Fruit fly (Drosophila melanogaster) whole organism, embryonic: Measurements from ENCODE around the gene nmo.
A peak's percentile ranks its signal among the peaks of the same experiment; 100 is the strongest.

Source experiments
- BEAF-32 ChIP-seq: fragments of 200-800 bp; sonication (Bioruptor generic); optimal IDR thresholded peaks from 3 replicates; lab custom pipeline; 2017; ENCODE audit warnings: missing biosample characterization, missing genetic modification characterization, mild to moderate bottlenecking, moderate library complexity, missing genetic modification reagents
- CG10147 ChIP-seq: fragments of 200-800 bp; sonication (Bioruptor generic); optimal IDR thresholded peaks from 2 replicates; lab custom pipeline; 2019; ENCODE audit warnings: missing biosample characterization, mild to moderate bottlenecking, missing genetic modification characterization, moderate library complexity
- CG11456 ChIP-seq: fragments of 200-800 bp; sonication (Bioruptor generic); IDR thresholded peaks from 3 replicates; pipeline ENCODE4 v1.3.6; 2022; ENCODE audit warnings: missing biosample characterization, missing genetic modification characterization
- CG11723 ChIP-seq: fragments of 200-800 bp; sonication (Bioruptor generic); optimal IDR thresholded peaks from 2 replicates; lab custom pipeline; 2017; ENCODE audit warnings: missing biosample characterization, mild to moderate bottlenecking, missing genetic modification characterization
- CG12659 ChIP-seq: fragments of 200-800 bp; sonication (Bioruptor generic); optimal IDR thresholded peaks from 3 replicates; lab custom pipeline; 2017; ENCODE audit warnings: mild to moderate bottlenecking, missing biosample characterization, missing genetic modification reagents, missing genetic modification characterization
- CG13296 ChIP-seq: fragments of 200-800 bp; sonication (Bioruptor generic); optimal IDR thresholded peaks from 3 replicates; lab custom pipeline; 2018; ENCODE audit warnings: missing biosample characterization, mild to moderate bottlenecking, missing genetic modification characterization
- CG13424 ChIP-seq: fragments of 200-800 bp; sonication (Bioruptor generic); optimal IDR thresholded peaks from 2 replicates; lab custom pipeline; 2019; ENCODE audit warnings: missing biosample characterization, mild to moderate bottlenecking, missing genetic modification characterization, moderate library complexity
- CG13894 ChIP-seq: fragments of 200-800 bp; sonication (Bioruptor generic); optimal IDR thresholded peaks from 3 replicates; lab custom pipeline; 2018; ENCODE audit warnings: missing biosample characterization, mild to moderate bottlenecking, missing genetic modification characterization, moderate library complexity
- CG14050 ChIP-seq: fragments of 200-800 bp; sonication (Bioruptor generic); IDR thresholded peaks from 3 replicates; pipeline ENCODE4 v1.3.6; 2022; ENCODE audit warnings: missing biosample characterization, missing genetic modification characterization
- CG1603 ChIP-seq: fragments of 200-800 bp; sonication (Bioruptor generic); optimal IDR thresholded peaks from 2 replicates; lab custom pipeline; 2019; ENCODE audit warnings: missing biosample characterization, mild to moderate bottlenecking, missing genetic modification characterization, moderate library complexity
- CG16815 ChIP-seq: fragments of 200-800 bp; sonication (Bioruptor generic); optimal IDR thresholded peaks from 3 replicates; lab custom pipeline; 2017; ENCODE audit warnings: missing biosample characterization, mild to moderate bottlenecking, missing genetic modification characterization
- CG2875 ChIP-seq: fragments of 200-800 bp; sonication (Bioruptor generic); optimal IDR thresholded peaks from 2 replicates; lab custom pipeline; 2017; ENCODE audit warnings: missing biosample characterization, mild to moderate bottlenecking, missing genetic modification characterization, missing genetic modification reagents
- CG30431 ChIP-seq: fragments of 200-800 bp; sonication (Bioruptor generic); optimal IDR thresholded peaks from 2 replicates; lab custom pipeline; 2017; ENCODE audit warnings: missing biosample characterization, missing genetic modification characterization
- CG32772 ChIP-seq: fragments of 200-800 bp; sonication (Bioruptor generic); IDR thresholded peaks from 2 replicates; pipeline ENCODE4 v1.3.6; 2022; ENCODE audit warnings: missing biosample characterization, missing genetic modification characterization
- CG34224 ChIP-seq: fragments of 200-800 bp; sonication (Bioruptor generic); IDR thresholded peaks from 3 replicates; pipeline ENCODE4 v1.3.6; 2022; ENCODE audit warnings: missing biosample characterization, missing genetic modification characterization; ENCODE audit not compliant: partially characterized antibody
- CG34376 ChIP-seq: fragments of 200-800 bp; sonication (Bioruptor generic); optimal IDR thresholded peaks from 2 replicates; lab custom pipeline; 2018; ENCODE audit warnings: missing biosample characterization, mild to moderate bottlenecking, missing genetic modification characterization
- CG4404 ChIP-seq: fragments of 200-800 bp; sonication (Bioruptor generic); IDR thresholded peaks from 2 replicates; pipeline ENCODE4 v1.3.6; 2022; ENCODE audit warnings: missing biosample characterization, missing genetic modification characterization
- CG6683 ChIP-seq: fragments of 200-800 bp; sonication (Bioruptor generic); optimal IDR thresholded peaks from 2 replicates; lab custom pipeline; 2017; ENCODE audit warnings: missing biosample characterization, mild to moderate bottlenecking, missing genetic modification characterization, missing genetic modification reagents
- CG8290 ChIP-seq, 3 experiments: fragments of 200-800 bp; sonication (Bioruptor generic); optimal IDR thresholded peaks; 2 replicates each; lab custom pipeline; 2016 to 2019; ENCODE audit warnings: missing biosample characterization in 3 of 3, missing genetic modification characterization in 3 of 3, mild to moderate bottlenecking in 2 of 3, moderate library complexity in 1 of 3
- CG8765 ChIP-seq: fragments of 200-800 bp; sonication (Bioruptor generic); IDR thresholded peaks from 2 replicates; pipeline ENCODE4 v1.3.6; 2022; ENCODE audit warnings: missing biosample characterization, missing genetic modification characterization
- Dad ChIP-seq: fragments of 200-800 bp; sonication (Bioruptor generic); optimal IDR thresholded peaks from 3 replicates; lab custom pipeline; 2016; ENCODE audit warnings: missing biosample characterization, missing genetic modification characterization
- Dip2 ChIP-seq: fragments of 200-800 bp; sonication (Bioruptor generic); IDR thresholded peaks from 2 replicates; pipeline ENCODE4 v1.3.6; 2022; ENCODE audit warnings: missing biosample characterization, missing genetic modification characterization
- Elba2 ChIP-seq: fragments of 200-800 bp; sonication (Bioruptor generic); optimal IDR thresholded peaks from 3 replicates; lab custom pipeline; 2016; ENCODE audit warnings: missing biosample characterization, missing genetic modification characterization
- Gug ChIP-seq: fragments of 200-800 bp; sonication (Bioruptor generic); IDR thresholded peaks from 4 replicates; pipeline ENCODE4 v1.3.6; 2022; ENCODE audit warnings: missing biosample characterization, missing genetic modification characterization
- H15 ChIP-seq: fragments of 200-800 bp; sonication (Bioruptor generic); IDR thresholded peaks from 3 replicates; pipeline ENCODE4 v1.3.6; 2022; ENCODE audit warnings: missing biosample characterization, missing genetic modification characterization
- HLHmδ ChIP-seq: fragments of 200-800 bp; sonication (Bioruptor generic); optimal IDR thresholded peaks from 2 replicates; lab custom pipeline; 2018; ENCODE audit warnings: missing biosample characterization, mild to moderate bottlenecking, missing genetic modification characterization, moderate library complexity
- Med ChIP-seq: fragments of 200-800 bp; sonication (Bioruptor generic); peaks from one replicate; lab custom pipeline; 2016; ENCODE audit warnings: missing biosample characterization, missing genetic modification characterization, mild to moderate bottlenecking, inconsistent platforms, moderate library complexity
- Nf-YC ChIP-seq: fragments of 200-800 bp; optimal IDR thresholded peaks from 3 replicates; lab custom pipeline; 2019; ENCODE audit warnings: missing biosample characterization, mild to moderate bottlenecking, missing genetic modification characterization, moderate library complexity
- PHDP ChIP-seq: fragments of 200-800 bp; sonication (Bioruptor generic); optimal IDR thresholded peaks from 3 replicates; lab custom pipeline; 2018; ENCODE audit warnings: missing biosample characterization, mild to moderate bottlenecking, missing genetic modification characterization, moderate library complexity
- Pdp1 ChIP-seq, 2 experiments: fragments of 200-800 bp; sonication (Bioruptor generic); optimal IDR thresholded peaks; 3 replicates each; lab custom pipeline; 2016; ENCODE audit warnings: missing biosample characterization in 2 of 2, missing genetic modification characterization in 2 of 2, mild to moderate bottlenecking in 1 of 2, moderate library complexity in 1 of 2
- Rfx ChIP-seq: fragments of 200-800 bp; sonication (Bioruptor generic); IDR thresholded peaks from 2 replicates; pipeline ENCODE4 v1.3.6; 2022; ENCODE audit warnings: missing biosample characterization, missing genetic modification characterization
- Side ChIP-seq: fragments of 200-800 bp; sonication (Bioruptor generic); optimal IDR thresholded peaks from 2 replicates; lab custom pipeline; 2016; ENCODE audit warnings: missing biosample characterization, missing genetic modification characterization
- Sry-β ChIP-seq: fragments of 200-800 bp; sonication (Bioruptor generic); optimal IDR thresholded peaks from 2 replicates; lab custom pipeline; 2018; ENCODE audit warnings: missing biosample characterization, mild to moderate bottlenecking, missing genetic modification characterization, moderate library complexity
- Stat92E ChIP-seq, 3 experiments: fragments of >200 bp in 2 of 3; fragments of 200-800 bp in 1 of 3; sonication (Bioruptor generic) in 1 of 3; optimal IDR thresholded peaks; 2 replicates each; lab custom pipeline; 2017 to 2019; ENCODE audit warnings: missing biosample characterization in 3 of 3, missing genetic modification characterization in 3 of 3, mild to moderate bottlenecking in 1 of 3, moderate library complexity in 1 of 3
- Xbp1 ChIP-seq: fragments of 200-800 bp; sonication (Bioruptor generic); optimal IDR thresholded peaks from 3 replicates; lab custom pipeline; 2016; ENCODE audit warnings: missing biosample characterization, mild to moderate bottlenecking, missing genetic modification characterization
- Xrp1 ChIP-seq: fragments of 200-800 bp; sonication (Bioruptor generic); IDR thresholded peaks from 2 replicates; pipeline ENCODE4 v1.3.6; 2022; ENCODE audit warnings: missing biosample characterization, missing genetic modification characterization
- ara ChIP-seq: fragments of 200-800 bp; sonication (Bioruptor generic); IDR thresholded peaks from 2 replicates; pipeline ENCODE4 v1.3.6; 2022; ENCODE audit warnings: missing biosample characterization, missing genetic modification characterization
- ato ChIP-seq: fragments of 200-800 bp; sonication (Bioruptor generic); IDR thresholded peaks from 2 replicates; pipeline ENCODE4 v1.3.6; 2022; ENCODE audit warnings: missing biosample characterization, missing genetic modification characterization; ENCODE audit not compliant: partially characterized antibody
- bowl ChIP-seq: fragments of 200-800 bp; sonication (Bioruptor generic); IDR thresholded peaks from 2 replicates; pipeline ENCODE4 v1.3.6; 2022; ENCODE audit warnings: missing biosample characterization, missing genetic modification characterization
- chinmo ChIP-seq: fragments of 200-800 bp; sonication (Bioruptor generic); IDR thresholded peaks from 4 replicates; pipeline ENCODE4 v1.3.6; 2022; ENCODE audit warnings: missing biosample characterization, missing genetic modification characterization; ENCODE audit not compliant: partially characterized antibody
- cwo ChIP-seq: fragments of 200-800 bp; sonication (Bioruptor generic); optimal IDR thresholded peaks from 3 replicates; lab custom pipeline; 2017; ENCODE audit warnings: missing biosample characterization, missing genetic modification characterization, mild to moderate bottlenecking, moderate library complexity, missing genetic modification reagents
- emc ChIP-seq: fragments of 200-800 bp; sonication (Bioruptor generic); optimal IDR thresholded peaks from 2 replicates; lab custom pipeline; 2016; ENCODE audit warnings: missing biosample characterization, missing genetic modification characterization
- grn ChIP-seq: fragments of 200-800 bp; sonication (Bioruptor generic); optimal IDR thresholded peaks from 3 replicates; lab custom pipeline; 2017; ENCODE audit warnings: missing biosample characterization, missing genetic modification characterization
- jigr1 ChIP-seq: fragments of 200-800 bp; sonication (Bioruptor generic); IDR thresholded peaks from 3 replicates; pipeline ENCODE4 v1.3.6; 2022; ENCODE audit warnings: missing biosample characterization, missing genetic modification characterization
- kah ChIP-seq: fragments of 200-800 bp; sonication (Bioruptor generic); optimal IDR thresholded peaks from 2 replicates; lab custom pipeline; 2018; ENCODE audit warnings: missing biosample characterization, mild to moderate bottlenecking, missing genetic modification characterization
- kay ChIP-seq: fragments of 200-800 bp; sonication (Bioruptor generic); optimal IDR thresholded peaks from 2 replicates; lab custom pipeline; 2016; ENCODE audit warnings: missing biosample characterization, missing genetic modification characterization
- sc ChIP-seq, 3 experiments: fragments of >200 bp in 2 of 3; fragments of 200-800 bp in 1 of 3; sonication (Bioruptor generic) in 1 of 3; optimal IDR thresholded peaks; 2 replicates in 2 of 3; 3 replicates in 1 of 3; lab custom pipeline; 2017; ENCODE audit warnings: mild to moderate bottlenecking in 1 of 3, missing biosample characterization in 1 of 3, missing genetic modification characterization in 1 of 3, missing genetic modification reagents in 1 of 3
- sr ChIP-seq: fragments of 200-800 bp; sonication (Bioruptor generic); IDR thresholded peaks from 3 replicates; pipeline ENCODE4 v1.3.6; 2022; ENCODE audit warnings: missing biosample characterization, missing genetic modification characterization
- ttk ChIP-seq: fragments of 200-800 bp; sonication (Bioruptor generic); IDR thresholded peaks from 2 replicates; pipeline ENCODE4 v2.1.2; 2022; ENCODE audit warnings: missing biosample characterization, missing genetic modification characterization
- wdn ChIP-seq: fragments of 200-800 bp; sonication (Bioruptor generic); IDR thresholded peaks from 2 replicates; pipeline ENCODE4 v1.3.6; 2022; ENCODE audit warnings: missing biosample characterization, missing genetic modification characterization

nmo gene

dm6 chr3L:8096106-8096558 lies 117.3 kb downstream of the nmo start (continued):
- TF ChIP-seq CG4404, result peak; percentile 88
- no peak for TF ChIP-seq CG1603
- TF ChIP-seq CG16815 (GFP tag; lab: Kevin White, UChicago), result peak; percentile 88
- peak; percentile 92; the same call in 3 of the 4 replicates for TF ChIP-seq Gug
- TF ChIP-seq CG13424 (tag; lab: Kevin White, UChicago), result peak; percentile 95
- no peak for TF ChIP-seq ato
- TF ChIP-seq ara (GFP tag; lab: Robert Waterston, UW), result peak; percentile 69
- TF ChIP-seq Elba2 (GFP tag; lab: Kevin White, UChicago), result no peak
- TF ChIP-seq BEAF-32 (GFP tag; lab: Kevin White, UChicago), result peak; percentile 17
- peak; percentile 83 for TF ChIP-seq kay (GFP tag; lab: Kevin White, UChicago)
- peak; percentile 98 for TF ChIP-seq Med
- peak; percentile 77 for TF ChIP-seq CG30431 (GFP tag; lab: Kevin White, UChicago)
- TF ChIP-seq sc (optimal IDR thresholded peaks at IDR 0.05; lab: Kevin White, UChicago), result no peak
- peak; percentile 64 for TF ChIP-seq sc (GFP tag; optimal IDR thresholded peaks at IDR 0.05; lab: Kevin White, UChicago)
- peak; percentile 84 for TF ChIP-seq Dad
- TF ChIP-seq Nf-YC (tag; lab: Kevin White, UChicago), result peak; percentile 88
- peak; percentile 61; the same call in 1 of the 2 replicates for TF ChIP-seq CG8765 (GFP tag; lab: Robert Waterston, UW)
- peak in 1 of 3 experiments; percentile 83 for TF ChIP-seq Stat92E (GFP tag; optimal IDR thresholded peaks at IDR 0.05; lab: Kevin White, UChicago)
- TF ChIP-seq CG11723 (GFP tag; lab: Kevin White, UChicago), result peak; percentile 92
- peak; percentile 59 for TF ChIP-seq Dip2 (GFP tag; lab: Robert Waterston, UW)
- TF ChIP-seq Xrp1, result peak; percentile 87
- TF ChIP-seq CG10147 (GFP tag; lab: Kevin White, UChicago), result peak; percentile 98
- TF ChIP-seq sr, result peak; percentile 59; the same call in 1 of the 3 replicates
- no peak for TF ChIP-seq Sry-β (GFP tag; lab: Kevin White, UChicago)
- TF ChIP-seq CG34224 (GFP tag; lab: Robert Waterston, UW), result no peak
- TF ChIP-seq PHDP, result peak; percentile 97
- TF ChIP-seq CG32772 (GFP tag; lab: Robert Waterston, UW), result peak; percentile 90
- TF ChIP-seq CG13894, result peak; percentile 97

dm6 chr3L:8097101-8097500 lies 118.3 kb downstream of the nmo start:
- TF ChIP-seq ttk (GFP tag; lab: Robert Waterston, UW) (no peak), H15 (GFP tag; lab: Robert Waterston, UW) (no peak), CG34376 (GFP tag; lab: Kevin White, UChicago) (peak; percentile 86), cwo (peak; percentile 2), CG14050 (no peak), grn (GFP tag; lab: Kevin White, UChicago) (peak; percentile 28), kah (GFP tag; lab: Kevin White, UChicago) (no peak), Side (GFP tag; lab: Kevin White, UChicago) (no peak), Gug (no peak), Xbp1 (GFP tag; lab: Kevin White, UChicago) (no peak), wdn (GFP tag; lab: Robert Waterston, UW) (no peak), Pdp1 (GFP tag; optimal IDR thresholded peaks at IDR 0.05; lab: Kevin White, UChicago) (peak in 1 of 2 experiments; percentile 51), CG11456 (GFP tag; lab: Robert Waterston, UW) (no peak), bowl (GFP tag; lab: Robert Waterston, UW) (no peak), emc (no peak), chinmo (GFP tag; lab: Robert Waterston, UW) (no peak), CG2875 (no peak), CG12659 (GFP tag; lab: Kevin White, UChicago) (no peak), HLHmδ (GFP tag; lab: Kevin White, UChicago) (no peak), Rfx (0 out of 2 replicates have a peak, but pooled peaks have one; percentile 17), CG6683 (GFP tag; lab: Kevin White, UChicago) (no peak), CG8290 (GFP tag; optimal IDR thresholded peaks at IDR 0.05; lab: Kevin White, UChicago) (no peak), CG8290 (tag; optimal IDR thresholded peaks at IDR 0.05; lab: Kevin White, UChicago) (no peak), jigr1 (GFP tag; lab: Robert Waterston, UW) (no peak), Med (peak; percentile 33), CG13296 (GFP tag; lab: Kevin White, UChicago) (no peak)
